Fruit fly (Drosophila melanogaster) whole organism, prepupa: ENCODE measurements around the gene CG34159.
A peak's percentile ranks its signal among the peaks of the same experiment; 100 is the strongest.

Source experiments
- Blimp-1 ChIP-seq: fragments of 200-800 bp; sonication (Bioruptor generic); optimal IDR thresholded peaks from 3 replicates; lab custom pipeline; 2017; ENCODE audit warnings: missing biosample characterization, missing genetic modification characterization, mild to moderate bottlenecking, moderate library complexity, missing genetic modification reagents
- CG10631 ChIP-seq: fragments of 200-800 bp; sonication (Bioruptor generic); optimal IDR thresholded peaks from 2 replicates; lab custom pipeline; 2016; ENCODE audit warnings: missing biosample characterization, missing genetic modification characterization
- CG10669 ChIP-seq: fragments of 200-800 bp; sonication (Bioruptor generic); optimal IDR thresholded peaks from 3 replicates; lab custom pipeline; 2018; ENCODE audit warnings: missing biosample characterization, mild to moderate bottlenecking, missing genetic modification characterization, moderate library complexity
- CG11294 ChIP-seq: fragments of 200-800 bp; sonication (Bioruptor generic); IDR thresholded peaks from 2 replicates; pipeline ENCODE4 v1.3.6; 2022; ENCODE audit warnings: missing biosample characterization, missing genetic modification characterization
- CG11902 ChIP-seq: fragments of 200-800 bp; sonication (Bioruptor generic); optimal IDR thresholded peaks from 3 replicates; lab custom pipeline; 2016; ENCODE audit warnings: missing biosample characterization, missing genetic modification characterization
- CG16779 ChIP-seq: fragments of 200-800 bp; sonication (Bioruptor generic); optimal IDR thresholded peaks from 3 replicates; lab custom pipeline; 2017; ENCODE audit warnings: missing biosample characterization, mild to moderate bottlenecking, missing genetic modification characterization
- CG31627 ChIP-seq: fragments of 200-800 bp; sonication (Bioruptor generic); optimal IDR thresholded peaks from 3 replicates; lab custom pipeline; 2016; ENCODE audit warnings: missing biosample characterization, missing genetic modification characterization
- CG32006 ChIP-seq: fragments of 200-800 bp; sonication (Bioruptor generic); optimal IDR thresholded peaks from 3 replicates; lab custom pipeline; 2017; ENCODE audit warnings: missing biosample characterization, mild to moderate bottlenecking, missing genetic modification characterization
- CG34406 ChIP-seq: fragments of 200-800 bp; sonication (Bioruptor generic); optimal IDR thresholded peaks from 3 replicates; lab custom pipeline; 2016; ENCODE audit warnings: missing biosample characterization, missing genetic modification characterization
- CG6276 ChIP-seq: fragments of 200-800 bp; sonication (Bioruptor generic); optimal IDR thresholded peaks from 2 replicates; lab custom pipeline; 2017; ENCODE audit warnings: missing biosample characterization, mild to moderate bottlenecking, missing genetic modification characterization
- CG6792 ChIP-seq: fragments of 200-800 bp; sonication (Bioruptor generic); optimal IDR thresholded peaks from 3 replicates; lab custom pipeline; 2016; ENCODE audit warnings: missing biosample characterization, missing genetic modification characterization
- CG6854 ChIP-seq: fragments of 200-800 bp; sonication (Bioruptor generic); optimal IDR thresholded peaks from 2 replicates; lab custom pipeline; 2017; ENCODE audit warnings: missing biosample characterization, mild to moderate bottlenecking, missing genetic modification characterization
- CG7368 ChIP-seq: fragments of 200-800 bp; sonication (Bioruptor generic); optimal IDR thresholded peaks from 3 replicates; lab custom pipeline; 2016; ENCODE audit warnings: missing biosample characterization, missing genetic modification characterization
- CG8319 ChIP-seq: fragments of 200-800 bp; sonication (Bioruptor generic); optimal IDR thresholded peaks from 3 replicates; lab custom pipeline; 2016; ENCODE audit warnings: missing biosample characterization, missing genetic modification characterization
- CG8632 ChIP-seq: fragments of 200-800 bp; sonication (Bioruptor generic); optimal IDR thresholded peaks from 3 replicates; lab custom pipeline; 2016; ENCODE audit warnings: missing biosample characterization, missing genetic modification characterization
- CG9139 ChIP-seq: fragments of 200-800 bp; sonication (Bioruptor generic); optimal IDR thresholded peaks from 3 replicates; lab custom pipeline; 2017; ENCODE audit warnings: missing biosample characterization, mild to moderate bottlenecking, missing genetic modification characterization
- Eip78C ChIP-seq: fragments of 200-800 bp; sonication (Bioruptor generic); peaks from one replicate; lab custom pipeline; 2016; ENCODE audit warnings: missing biosample characterization, missing genetic modification characterization
- Eip93F ChIP-seq: fragments of 200-800 bp; sonication (Bioruptor generic); optimal IDR thresholded peaks from 2 replicates; lab custom pipeline; 2016; ENCODE audit warnings: missing biosample characterization, mild to moderate bottlenecking, missing genetic modification characterization
- Ets21C ChIP-seq: fragments of 200-800 bp; sonication (Bioruptor generic); optimal IDR thresholded peaks from 3 replicates; lab custom pipeline; 2016; ENCODE audit warnings: missing biosample characterization, missing genetic modification characterization
- Ets96B ChIP-seq: fragments of 200-800 bp; optimal IDR thresholded peaks from 2 replicates; lab custom pipeline; 2019; ENCODE audit warnings: missing biosample characterization, mild to moderate bottlenecking, missing genetic modification characterization, moderate library complexity
- Hr38 ChIP-seq: sonication (Bioruptor generic); optimal IDR thresholded peaks from 2 replicates; lab custom pipeline; 2016; ENCODE audit warnings: missing biosample characterization, missing genetic modification characterization
- Lpt ChIP-seq: fragments of 200-800 bp; sonication (Bioruptor generic); optimal IDR thresholded peaks from 3 replicates; lab custom pipeline; 2016; ENCODE audit warnings: missing biosample characterization, missing genetic modification characterization
- Met ChIP-seq: fragments of 200-800 bp; sonication (Bioruptor generic); optimal IDR thresholded peaks from 3 replicates; lab custom pipeline; 2016; ENCODE audit warnings: missing biosample characterization, missing genetic modification characterization
- OdsH ChIP-seq: fragments of 200-800 bp; sonication (Bioruptor generic); optimal IDR thresholded peaks from 3 replicates; lab custom pipeline; 2016; ENCODE audit warnings: missing biosample characterization, missing genetic modification characterization
- Smox ChIP-seq: fragments of 200-800 bp; sonication (Bioruptor generic); optimal IDR thresholded peaks from 3 replicates; lab custom pipeline; 2016; ENCODE audit warnings: missing biosample characterization, missing genetic modification characterization
- Sox102F ChIP-seq: fragments of 200-800 bp; sonication (Bioruptor generic); optimal IDR thresholded peaks from 2 replicates; lab custom pipeline; 2016; ENCODE audit warnings: missing biosample characterization, mild to moderate bottlenecking, missing genetic modification characterization
- Sox14 ChIP-seq: fragments of 200-800 bp; sonication (Bioruptor generic); optimal IDR thresholded peaks from 3 replicates; lab custom pipeline; 2016; ENCODE audit warnings: missing biosample characterization, missing genetic modification characterization
- Sox15 ChIP-seq: fragments of 200-800 bp; sonication (Bioruptor generic); optimal IDR thresholded peaks from 3 replicates; lab custom pipeline; 2016; ENCODE audit warnings: missing biosample characterization, missing genetic modification characterization
- achi ChIP-seq: fragments of 200-800 bp; sonication (Bioruptor generic); optimal IDR thresholded peaks from 3 replicates; lab custom pipeline; 2016; ENCODE audit warnings: missing biosample characterization, missing genetic modification characterization
- acj6 ChIP-seq: fragments of 200-800 bp; sonication (Bioruptor generic); optimal IDR thresholded peaks from 3 replicates; lab custom pipeline; 2016; ENCODE audit warnings: missing biosample characterization, missing genetic modification characterization
- cyc ChIP-seq: fragments of 200-800 bp; sonication (Bioruptor generic); optimal IDR thresholded peaks from 3 replicates; lab custom pipeline; 2016; ENCODE audit warnings: missing biosample characterization, missing genetic modification characterization
- dac ChIP-seq: fragments of 200-800 bp; sonication (Bioruptor generic); optimal IDR thresholded peaks from 2 replicates; lab custom pipeline; 2017; ENCODE audit warnings: missing biosample characterization, mild to moderate bottlenecking, missing genetic modification characterization
- dsx ChIP-seq: fragments of 200-800 bp; optimal IDR thresholded peaks from 3 replicates; lab custom pipeline; 2019; ENCODE audit warnings: missing biosample characterization, mild to moderate bottlenecking, missing genetic modification characterization, moderate library complexity; ENCODE audit not compliant: poor library complexity, severe bottlenecking
- esn ChIP-seq: fragments of 200-800 bp; sonication (Bioruptor generic); optimal IDR thresholded peaks from 2 replicates; lab custom pipeline; 2016; ENCODE audit warnings: missing biosample characterization, mild to moderate bottlenecking, missing genetic modification characterization, moderate library complexity
- fd59A ChIP-seq: fragments of 200-800 bp; sonication (Bioruptor generic); optimal IDR thresholded peaks from 2 replicates; lab custom pipeline; 2017; ENCODE audit warnings: missing biosample characterization, mild to moderate bottlenecking, missing genetic modification characterization, missing genetic modification reagents
- fd85E ChIP-seq: fragments of 200-800 bp; sonication (Bioruptor generic); optimal IDR thresholded peaks from 3 replicates; lab custom pipeline; 2016; ENCODE audit warnings: missing biosample characterization, missing genetic modification characterization
- fkh ChIP-seq: fragments of 200-800 bp; sonication (Bioruptor generic); optimal IDR thresholded peaks from 3 replicates; lab custom pipeline; 2017; ENCODE audit warnings: missing biosample characterization, mild to moderate bottlenecking, missing genetic modification characterization, moderate library complexity
- lz ChIP-seq: fragments of 200-800 bp; sonication (Bioruptor generic); optimal IDR thresholded peaks from 3 replicates; lab custom pipeline; 2016; ENCODE audit warnings: missing biosample characterization, missing genetic modification characterization
- salr ChIP-seq, 2 experiments: fragments of 200-800 bp; sonication (Bioruptor generic); optimal IDR thresholded peaks; 3 replicates each; lab custom pipeline; 2016 to 2018; ENCODE audit warnings: missing biosample characterization in 2 of 2, missing genetic modification characterization in 2 of 2, mild to moderate bottlenecking in 1 of 2
- spab ChIP-seq: fragments of 200-800 bp; sonication (Bioruptor generic); optimal IDR thresholded peaks from 2 replicates; lab custom pipeline; 2017; ENCODE audit warnings: missing biosample characterization, mild to moderate bottlenecking, missing genetic modification characterization, missing genetic modification reagents
- ss ChIP-seq, 2 experiments: fragments of 200-800 bp; sonication (Bioruptor generic); optimal IDR thresholded peaks; 2 replicates in 1 of 2; 3 replicates in 1 of 2; lab custom pipeline; 2017 to 2018; ENCODE audit warnings: mild to moderate bottlenecking in 2 of 2, missing biosample characterization in 2 of 2, missing genetic modification characterization in 2 of 2, moderate library complexity in 1 of 2
- svp ChIP-seq: fragments of 200-800 bp; sonication (Bioruptor generic); peaks from one replicate; lab custom pipeline; 2016; ENCODE audit warnings: missing biosample characterization, missing genetic modification characterization
- topi ChIP-seq: fragments of 200-800 bp; sonication (Bioruptor generic); optimal IDR thresholded peaks from 3 replicates; lab custom pipeline; 2016; ENCODE audit warnings: missing biosample characterization, missing genetic modification characterization
- vri ChIP-seq: fragments of 200-800 bp; sonication (Bioruptor generic); optimal IDR thresholded peaks from 3 replicates; lab custom pipeline; 2016; ENCODE audit warnings: missing biosample characterization, mild to moderate bottlenecking, missing genetic modification characterization

Gene CG34159

dm6 chr2L:10205940-10206339 lies 1.8 kb upstream of the CG34159 start:
- TF ChIP-seq CG34406 (GFP tag; lab: Kevin White, UChicago) (no peak), fd85E (no peak), fkh (no peak), ss (GFP tag; optimal IDR thresholded peaks at IDR 0.05; lab: Kevin White, UChicago) (no peak), CG31627 (GFP tag; lab: Kevin White, UChicago) (no peak), vri (GFP tag; lab: Kevin White, UChicago) (no peak), acj6 (no peak), spab (GFP tag; lab: Kevin White, UChicago) (no peak), CG10631 (GFP tag; lab: Kevin White, UChicago) (no peak), CG10669 (GFP tag; lab: Kevin White, UChicago) (no peak), Blimp-1 (no peak), Eip93F (no peak), cyc (GFP tag; lab: Kevin White, UChicago) (no peak), CG6792 (GFP tag; lab: Kevin White, UChicago) (no peak), dsx (no peak), Lpt (GFP tag; lab: Kevin White, UChicago) (no peak), Ets21C (GFP tag; lab: Kevin White, UChicago) (no peak), CG16779 (tag; lab: Kevin White, UChicago) (no peak)
- TF ChIP-seq, all 60 proteins: peak for 0

dm6 chr2L:10201743-10202142 lies 2.4 kb downstream of the CG34159 start:
- no peak for TF ChIP-seq dsx
- no peak for TF ChIP-seq svp (GFP tag; lab: Kevin White, UChicago)
- no peak for TF ChIP-seq dac (GFP tag; lab: Kevin White, UChicago)
- TF ChIP-seq Hr38 (GFP tag; lab: Kevin White, UChicago): no peak
- no peak for TF ChIP-seq CG6854 (GFP tag; lab: Kevin White, UChicago)
- no peak for TF ChIP-seq cyc (GFP tag; lab: Kevin White, UChicago)
- no peak for TF ChIP-seq CG11294 (GFP tag; lab: Robert Waterston, UW)
- TF ChIP-seq fkh: no peak
- no peak for TF ChIP-seq lz (GFP tag; lab: Kevin White, UChicago)
- no peak for TF ChIP-seq Eip78C (GFP tag; lab: Kevin White, UChicago)
- no peak for TF ChIP-seq Sox15 (GFP tag; lab: Kevin White, UChicago)
- no peak for TF ChIP-seq ss (GFP tag; optimal IDR thresholded peaks at IDR 0.05; lab: Kevin White, UChicago)
- no peak for TF ChIP-seq CG31627 (GFP tag; lab: Kevin White, UChicago)
- no peak for TF ChIP-seq Lpt (GFP tag; lab: Kevin White, UChicago)
- TF ChIP-seq Sox14 (GFP tag; lab: Kevin White, UChicago): no peak
- no peak for TF ChIP-seq topi (GFP tag; lab: Kevin White, UChicago)

DNA sequence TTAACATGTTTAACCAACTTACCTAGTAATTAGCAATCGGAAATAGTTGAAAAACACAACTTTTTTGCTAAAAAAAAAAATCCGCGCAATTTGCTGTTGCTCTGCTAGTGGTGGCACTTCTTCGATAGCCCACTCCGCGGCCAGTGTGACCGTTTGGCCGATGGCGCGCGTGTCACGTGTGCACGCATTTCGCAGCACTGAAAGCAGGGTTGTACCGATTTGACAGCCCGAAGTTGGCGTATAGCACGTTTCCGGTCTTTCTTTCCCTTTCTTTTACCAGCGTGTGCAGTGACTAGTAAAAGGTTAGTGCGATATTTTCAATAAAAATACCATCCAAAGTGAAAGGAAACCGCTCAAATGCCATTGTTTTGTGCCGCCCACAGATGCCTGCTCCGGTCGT lies 3.3 kb downstream of the CG34159 start, which contains the start of the genes Ripalpha and RpL7:
Ripalpha (minus strand) TSS at position 128 of the 400 bp plus-strand sequence.
RpL7 (plus strand) TSS at position 158 of the 400 bp plus-strand sequence.
- TF ChIP-seq dac (GFP tag; lab: Kevin White, UChicago) (peak; percentile 92), CG11294 (GFP tag; lab: Robert Waterston, UW) (no peak; the same call in 1 of the 2 replicates), Blimp-1 (peak; percentile 90), dsx (no peak), Ets96B (tag; lab: Kevin White, UChicago) (peak; percentile 57), fkh (peak; percentile 90), CG34406 (GFP tag; lab: Kevin White, UChicago) (peak; percentile 92), CG31627 (GFP tag; lab: Kevin White, UChicago) (peak; percentile 96), Ets21C (GFP tag; lab: Kevin White, UChicago) (peak; percentile 84), CG7368 (peak; percentile 93), Lpt (GFP tag; lab: Kevin White, UChicago) (peak; percentile 78), CG8632 (peak; percentile 83), CG9139 (peak; percentile 91), fd59A (GFP tag; lab: Kevin White, UChicago) (peak; percentile 75), fd85E (peak; percentile 91), Met (GFP tag; lab: Kevin White, UChicago) (peak; percentile 93), CG8319 (peak; percentile 87), CG6276 (GFP tag; lab: Kevin White, UChicago) (no peak), CG6792 (GFP tag; lab: Kevin White, UChicago) (peak; percentile 91), lz (GFP tag; lab: Kevin White, UChicago) (peak; percentile 97), OdsH (GFP tag; lab: Kevin White, UChicago) (peak; percentile 96), ss (GFP tag; optimal IDR thresholded peaks at IDR 0.05; lab: Kevin White, UChicago) (peak; percentile 81 to 94), CG16779 (tag; lab: Kevin White, UChicago) (no peak), Eip78C (GFP tag; lab: Kevin White, UChicago) (peak; percentile 95), CG6854 (GFP tag; lab: Kevin White, UChicago) (peak; percentile 93), achi (GFP tag; lab: Kevin White, UChicago) (peak; percentile 100), CG11902 (GFP tag; lab: Kevin White, UChicago) (peak; percentile 76), CG32006 (GFP tag; lab: Kevin White, UChicago) (no peak), Sox14 (GFP tag; lab: Kevin White, UChicago) (peak; percentile 96), esn (GFP tag; lab: Kevin White, UChicago) (peak; percentile 97), Sox102F (GFP tag; lab: Kevin White, UChicago) (peak; percentile 94), Smox (GFP tag; lab: Kevin White, UChicago) (peak; percentile 90), salr (GFP tag; optimal IDR thresholded peaks at IDR 0.05; lab: Kevin White, UChicago) (peak; percentile 59 to 95)
